Fruit fly (Drosophila melanogaster) whole organism: ENCODE results near the gene Hsp110.

Source experiments
- Dll ChIP-seq: fragments of >200 bp; optimal IDR thresholded peaks from 2 replicates; lab custom pipeline; 2017
- EcR ChIP-seq, 2 experiments: fragments of >200 bp; optimal IDR thresholded peaks; 2 replicates each; lab custom pipeline; 2017; ENCODE audit warnings: missing biosample characterization in 2 of 2, missing genetic modification characterization in 2 of 2, missing genetic modification reagents in 2 of 2

dm6 chr3L:14063241-14064064 lies 26.6 kb downstream of the Hsp110 start:
- TF ChIP-seq Dll (no peak), EcR (GFP tag; optimal IDR thresholded peaks at IDR 0.05; lab: Kevin White, UChicago) (no peak)
